Fruit fly (Drosophila melanogaster) whole organism, embryonic: Measurements from ENCODE around the gene Catsup.

Source experiments
- Aef1 ChIP-seq: fragments of 200-800 bp; sonication (Bioruptor generic); IDR thresholded peaks from 3 replicates; pipeline ENCODE4 v1.3.6; 2022; ENCODE audit warnings: missing biosample characterization, missing genetic modification characterization
- Antp ChIP-seq: fragments of 200-800 bp; sonication (Bioruptor generic); optimal IDR thresholded peaks from 3 replicates; lab custom pipeline; 2016; ENCODE audit warnings: missing biosample characterization, missing genetic modification characterization
- B-H2 ChIP-seq: fragments of 200-800 bp; sonication (Bioruptor generic); optimal IDR thresholded peaks from 2 replicates; lab custom pipeline; 2018; ENCODE audit warnings: missing biosample characterization, mild to moderate bottlenecking, missing genetic modification characterization
- Bdp1 ChIP-seq: fragments of 200-800 bp; sonication (Bioruptor generic); optimal IDR thresholded peaks from 3 replicates; lab custom pipeline; 2016; ENCODE audit warnings: missing biosample characterization, missing genetic modification characterization
- CG10366 ChIP-seq: fragments of 200-800 bp; sonication (Bioruptor generic); IDR thresholded peaks from 2 replicates; pipeline ENCODE4 v1.3.6; 2022; ENCODE audit warnings: missing biosample characterization, missing genetic modification characterization
- CG10565 ChIP-seq: fragments of 200-800 bp; sonication (Bioruptor generic); optimal IDR thresholded peaks from 3 replicates; lab custom pipeline; 2016; ENCODE audit warnings: missing biosample characterization, mild to moderate bottlenecking, missing genetic modification characterization
- CG10654 ChIP-seq: fragments of 200-800 bp; sonication (Bioruptor generic); optimal IDR thresholded peaks from 2 replicates; lab custom pipeline; 2016; ENCODE audit warnings: missing biosample characterization, missing genetic modification characterization
- CG11456 ChIP-seq: fragments of 200-800 bp; sonication (Bioruptor generic); IDR thresholded peaks from 3 replicates; pipeline ENCODE4 v1.3.6; 2022; ENCODE audit warnings: missing biosample characterization, missing genetic modification characterization
- CG12219 ChIP-seq: fragments of 200-800 bp; sonication (Bioruptor generic); optimal IDR thresholded peaks from 3 replicates; lab custom pipeline; 2018; ENCODE audit warnings: missing biosample characterization, mild to moderate bottlenecking, missing genetic modification characterization
- CG13894 ChIP-seq: fragments of 200-800 bp; sonication (Bioruptor generic); optimal IDR thresholded peaks from 3 replicates; lab custom pipeline; 2018; ENCODE audit warnings: missing biosample characterization, mild to moderate bottlenecking, missing genetic modification characterization, moderate library complexity
- CG14965 ChIP-seq: fragments of 200-800 bp; sonication (Bioruptor generic); optimal IDR thresholded peaks from 2 replicates; lab custom pipeline; 2016; ENCODE audit warnings: missing biosample characterization, missing genetic modification characterization, borderline replicate concordance
- CG15696 ChIP-seq: fragments of 200-800 bp; sonication (Bioruptor generic); optimal IDR thresholded peaks from 2 replicates; lab custom pipeline; 2019; ENCODE audit warnings: missing biosample characterization, mild to moderate bottlenecking, missing genetic modification characterization, moderate library complexity
- CG1602 ChIP-seq: fragments of 200-800 bp; sonication (Bioruptor generic); optimal IDR thresholded peaks from 3 replicates; lab custom pipeline; 2016; ENCODE audit warnings: missing biosample characterization, missing genetic modification characterization
- CG1832 ChIP-seq: fragments of 200-800 bp; sonication (Bioruptor generic); optimal IDR thresholded peaks from 2 replicates; lab custom pipeline; 2017; ENCODE audit warnings: missing biosample characterization, mild to moderate bottlenecking, missing genetic modification characterization, inconsistent platforms
- CG18476 ChIP-seq: fragments of 200-800 bp; sonication (Bioruptor generic); optimal IDR thresholded peaks from 2 replicates; lab custom pipeline; 2016; ENCODE audit warnings: missing biosample characterization, mild to moderate bottlenecking, missing genetic modification characterization
- CG2712 ChIP-seq: fragments of 200-800 bp; optimal IDR thresholded peaks from 3 replicates; lab custom pipeline; 2019; ENCODE audit warnings: missing biosample characterization, mild to moderate bottlenecking, missing genetic modification characterization, moderate library complexity
- CG3838 ChIP-seq: fragments of 200-800 bp; sonication (Bioruptor generic); optimal IDR thresholded peaks from 3 replicates; lab custom pipeline; 2016; ENCODE audit warnings: missing biosample characterization, missing genetic modification characterization
- CG4424 ChIP-seq: fragments of 200-800 bp; sonication (Bioruptor generic); optimal IDR thresholded peaks from 3 replicates; lab custom pipeline; 2016; ENCODE audit warnings: missing biosample characterization, missing genetic modification characterization
- CG4854 ChIP-seq: fragments of 200-800 bp; sonication (Bioruptor generic); optimal IDR thresholded peaks from 2 replicates; lab custom pipeline; 2016; ENCODE audit warnings: missing biosample characterization, missing genetic modification characterization, inconsistent platforms
- CG6175 ChIP-seq: fragments of 200-800 bp; sonication (Bioruptor generic); IDR thresholded peaks from 3 replicates; pipeline ENCODE4 v1.3.6; 2022; ENCODE audit warnings: missing biosample characterization, missing genetic modification characterization
- CG9437 ChIP-seq: fragments of 200-800 bp; sonication (Bioruptor generic); optimal IDR thresholded peaks from 2 replicates; lab custom pipeline; 2018; ENCODE audit warnings: missing biosample characterization, mild to moderate bottlenecking, missing genetic modification characterization
- CoRest ChIP-seq: fragments of 200-800 bp; sonication (Bioruptor generic); optimal IDR thresholded peaks from 3 replicates; lab custom pipeline; 2018; ENCODE audit warnings: missing biosample characterization, mild to moderate bottlenecking, missing genetic modification characterization, moderate library complexity
- Dek ChIP-seq: fragments of 200-800 bp; sonication (Bioruptor generic); optimal IDR thresholded peaks from 3 replicates; lab custom pipeline; 2019; ENCODE audit warnings: missing biosample characterization, mild to moderate bottlenecking, missing genetic modification characterization, moderate library complexity
- MBD-R2 ChIP-seq: fragments of 200-800 bp; sonication (Bioruptor generic); IDR thresholded peaks from 2 replicates; pipeline ENCODE4 v1.3.6; 2022; ENCODE audit warnings: missing biosample characterization, missing genetic modification characterization
- MESR4 ChIP-seq: fragments of 200-800 bp; sonication (Bioruptor generic); optimal IDR thresholded peaks from 2 replicates; lab custom pipeline; 2018; ENCODE audit warnings: missing biosample characterization, mild to moderate bottlenecking, missing genetic modification characterization, moderate library complexity
- Mad ChIP-seq: fragments of 200-800 bp; sonication (Bioruptor generic); optimal IDR thresholded peaks from 2 replicates; lab custom pipeline; 2016; ENCODE audit warnings: missing biosample characterization, missing genetic modification characterization
- Nf-YB ChIP-seq: fragments of 200-800 bp; sonication (Bioruptor generic); optimal IDR thresholded peaks from 3 replicates; lab custom pipeline; 2019; ENCODE audit warnings: missing biosample characterization, mild to moderate bottlenecking, missing genetic modification characterization, moderate library complexity
- Nf-YC ChIP-seq: fragments of 200-800 bp; optimal IDR thresholded peaks from 3 replicates; lab custom pipeline; 2019; ENCODE audit warnings: missing biosample characterization, mild to moderate bottlenecking, missing genetic modification characterization, moderate library complexity
- Pdp1 ChIP-seq, 2 experiments: fragments of 200-800 bp; sonication (Bioruptor generic); optimal IDR thresholded peaks; 3 replicates each; lab custom pipeline; 2016; ENCODE audit warnings: missing biosample characterization in 2 of 2, missing genetic modification characterization in 2 of 2, mild to moderate bottlenecking in 1 of 2, moderate library complexity in 1 of 2
- Scr ChIP-seq: fragments of 200-800 bp; sonication (Bioruptor generic); IDR thresholded peaks from 2 replicates; pipeline ENCODE4 v1.3.6; 2022; ENCODE audit warnings: missing biosample characterization, missing genetic modification characterization; ENCODE audit not compliant: partially characterized antibody
- Six4 ChIP-seq: fragments of 200-800 bp; sonication (Bioruptor generic); optimal IDR thresholded peaks from 2 replicates; lab custom pipeline; 2016; ENCODE audit warnings: missing biosample characterization, missing genetic modification characterization
- Usf ChIP-seq: fragments of 200-800 bp; sonication (Bioruptor generic); optimal IDR thresholded peaks from 2 replicates; lab custom pipeline; 2017; ENCODE audit warnings: missing genotype, missing biosample characterization, missing genetic modification characterization
- Xrp1 ChIP-seq: fragments of 200-800 bp; sonication (Bioruptor generic); IDR thresholded peaks from 2 replicates; pipeline ENCODE4 v1.3.6; 2022; ENCODE audit warnings: missing biosample characterization, missing genetic modification characterization
- ase ChIP-seq: fragments of 200-800 bp; sonication (Bioruptor generic); IDR thresholded peaks from 3 replicates; pipeline ENCODE4 v1.3.6; 2022; ENCODE audit warnings: missing biosample characterization, missing genetic modification characterization
- cas ChIP-seq: fragments of 200-800 bp; sonication (Bioruptor generic); IDR thresholded peaks from 2 replicates; pipeline ENCODE4 v1.3.6; 2022; ENCODE audit warnings: missing biosample characterization, missing genetic modification characterization
- crol ChIP-seq: fragments of 200-800 bp; sonication (Bioruptor generic); IDR thresholded peaks from 2 replicates; pipeline ENCODE4 v1.3.6; 2022; ENCODE audit warnings: missing biosample characterization, missing genetic modification characterization
- dmrt11E ChIP-seq: fragments of 200-800 bp; sonication (Bioruptor generic); optimal IDR thresholded peaks from 3 replicates; lab custom pipeline; 2018; ENCODE audit warnings: missing biosample characterization, mild to moderate bottlenecking, missing genetic modification characterization, moderate library complexity
- ems ChIP-seq: fragments of 200-800 bp; sonication (Bioruptor generic); optimal IDR thresholded peaks from 3 replicates; lab custom pipeline; 2016; ENCODE audit warnings: missing biosample characterization, missing genetic modification characterization
- en ChIP-seq: fragments of 200-800 bp; sonication (Bioruptor generic); optimal IDR thresholded peaks from 2 replicates; lab custom pipeline; 2016; ENCODE audit warnings: missing biosample characterization, missing genetic modification characterization
- fd102C ChIP-seq: fragments of 200-800 bp; sonication (Bioruptor generic); optimal IDR thresholded peaks from 2 replicates; lab custom pipeline; 2018; ENCODE audit warnings: missing biosample characterization, mild to moderate bottlenecking, missing genetic modification characterization, moderate library complexity
- gsb ChIP-seq: fragments of 200-800 bp; sonication (Bioruptor generic); IDR thresholded peaks from 2 replicates; pipeline ENCODE4 v1.3.6; 2022; ENCODE audit warnings: missing biosample characterization, missing genetic modification characterization
- jigr1 ChIP-seq: fragments of 200-800 bp; sonication (Bioruptor generic); IDR thresholded peaks from 3 replicates; pipeline ENCODE4 v1.3.6; 2022; ENCODE audit warnings: missing biosample characterization, missing genetic modification characterization
- p53 ChIP-seq: fragments of 200-800 bp; sonication (Bioruptor generic); optimal IDR thresholded peaks from 2 replicates; lab custom pipeline; 2016; ENCODE audit warnings: missing biosample characterization, missing genetic modification characterization
- pros ChIP-seq: fragments of 200-800 bp; sonication (Bioruptor generic); optimal IDR thresholded peaks from 3 replicates; lab custom pipeline; 2019; ENCODE audit warnings: missing biosample characterization, mild to moderate bottlenecking, missing genetic modification characterization, moderate library complexity
- schlank ChIP-seq: fragments of 200-800 bp; sonication (Bioruptor generic); optimal IDR thresholded peaks from 2 replicates; lab custom pipeline; 2018; ENCODE audit warnings: missing biosample characterization, mild to moderate bottlenecking, missing genetic modification characterization
- scrt ChIP-seq: fragments of 200-800 bp; sonication (Bioruptor generic); optimal IDR thresholded peaks from 2 replicates; lab custom pipeline; 2018; ENCODE audit warnings: missing biosample characterization, mild to moderate bottlenecking, missing genetic modification characterization, moderate library complexity
- shn ChIP-seq: fragments of 200-800 bp; sonication (Bioruptor generic); optimal IDR thresholded peaks from 3 replicates; lab custom pipeline; 2016; ENCODE audit warnings: missing biosample characterization, missing genetic modification characterization
- sim ChIP-seq: fragments of 200-800 bp; sonication (Bioruptor generic); IDR thresholded peaks from 2 replicates; pipeline ENCODE4 v1.3.6; 2022; ENCODE audit warnings: missing biosample characterization, missing genetic modification characterization
- sima ChIP-seq: fragments of 200-800 bp; sonication (Bioruptor generic); optimal IDR thresholded peaks from 2 replicates; lab custom pipeline; 2016; ENCODE audit warnings: missing biosample characterization, missing genetic modification characterization
- tap ChIP-seq: fragments of 200-800 bp; optimal IDR thresholded peaks from 3 replicates; lab custom pipeline; 2019; ENCODE audit warnings: missing biosample characterization, mild to moderate bottlenecking, missing genetic modification characterization, moderate library complexity
- vfl ChIP-seq: fragments of 200-800 bp; sonication (Bioruptor generic); optimal IDR thresholded peaks from 2 replicates; lab custom pipeline; 2016; ENCODE audit warnings: missing biosample characterization, missing genetic modification characterization

Catsup gene

DNA sequence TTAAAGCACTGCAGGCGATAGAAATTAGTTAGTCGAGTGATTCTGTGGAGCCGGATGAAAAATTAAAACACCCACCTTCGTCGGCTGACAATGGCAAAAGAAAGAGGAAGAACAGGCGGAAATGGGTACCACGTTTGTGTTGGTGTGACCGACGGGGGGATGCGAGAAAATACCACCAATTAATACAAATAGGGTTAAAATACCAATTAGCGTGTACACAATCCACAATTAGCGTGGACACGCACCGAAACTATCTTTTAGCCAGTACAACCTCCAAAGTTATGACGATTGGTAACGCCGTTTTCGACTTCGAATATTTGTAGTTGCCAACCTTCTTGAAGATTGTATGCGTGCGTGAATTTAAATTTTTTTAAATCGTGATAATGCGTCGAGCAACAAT lies 32.5 kb upstream of the Catsup start, which contains the start of gene RpL30 (continued):
- TF ChIP-seq fd102C (GFP tag; lab: Kevin White, UChicago) (peak; percentile 89), B-H2 (GFP tag; lab: Kevin White, UChicago) (peak; percentile 94), CG10366 (GFP tag; lab: Robert Waterston, UW) (peak; percentile 75), CG12219 (peak; percentile 91), Xrp1 (GFP tag; lab: Robert Waterston, UW) (peak; percentile 11), MESR4 (GFP tag; lab: Kevin White, UChicago) (peak; percentile 100), Mad (GFP tag; lab: Kevin White, UChicago) (peak; percentile 91), CG15696 (tag; lab: Kevin White, UChicago) (peak; percentile 59), CG1602 (GFP tag; lab: Kevin White, UChicago) (peak; percentile 65), Pdp1 (GFP tag; optimal IDR thresholded peaks at IDR 0.05; lab: Kevin White, UChicago) (peak; percentile 70 to 92), jigr1 (GFP tag; lab: Robert Waterston, UW) (no peak), vfl (peak; percentile 85), shn (GFP tag; lab: Kevin White, UChicago) (peak; percentile 87), tap (peak; percentile 77), scrt (GFP tag; lab: Kevin White, UChicago) (peak; percentile 92), Bdp1 (GFP tag; lab: Kevin White, UChicago) (peak; percentile 75), sima (GFP tag; lab: Kevin White, UChicago) (peak; percentile 64), Six4 (GFP tag; lab: Kevin White, UChicago) (peak; percentile 73), gsb (GFP tag; lab: Robert Waterston, UW) (peak; percentile 74), ase (GFP tag; lab: Robert Waterston, UW) (peak; percentile 84), CG4854 (peak; percentile 98), CG18476 (GFP tag; lab: Kevin White, UChicago) (peak; percentile 50), pros (peak; percentile 31), Nf-YC (tag; lab: Kevin White, UChicago) (peak; percentile 73), CG6175 (GFP tag; lab: Robert Waterston, UW) (peak; percentile 82; the same call in 2 of the 3 replicates), p53 (GFP tag; lab: Kevin White, UChicago) (peak; percentile 93), CG13894 (tag; lab: Kevin White, UChicago) (peak; percentile 92), Antp (peak; percentile 79), CG1832 (GFP tag; lab: Kevin White, UChicago) (no peak), CG9437 (GFP tag; lab: Kevin White, UChicago) (peak; percentile 67), cas (GFP tag; lab: Robert Waterston, UW) (peak; percentile 55; the same call in 1 of the 2 replicates), schlank (tag; lab: Kevin White, UChicago) (peak; percentile 92), en (GFP tag; lab: Kevin White, UChicago) (peak; percentile 84), CG10654 (GFP tag; lab: Kevin White, UChicago) (peak; percentile 80), CG10565 (GFP tag; lab: Kevin White, UChicago) (peak; percentile 35), CG11456 (GFP tag; lab: Robert Waterston, UW) (peak; percentile 93), CG14965 (peak; percentile 85), sim (GFP tag; lab: Robert Waterston, UW) (peak; percentile 75), Nf-YB (peak; percentile 80), CG4424 (GFP tag; lab: Kevin White, UChicago) (peak; percentile 83), ems (peak; percentile 88), MBD-R2 (peak; percentile 77), Scr (GFP tag; lab: Robert Waterston, UW) (peak; percentile 65), CoRest (tag; lab: Kevin White, UChicago) (peak; percentile 82), Dek (peak; percentile 87), CG3838 (GFP tag; lab: Kevin White, UChicago) (peak; percentile 64), Aef1 (GFP tag; lab: Robert Waterston, UW) (peak; percentile 60), Usf (GFP tag; lab: Kevin White, UChicago) (peak; percentile 80), CG2712 (peak; percentile 87), dmrt11E (tag; lab: Kevin White, UChicago) (peak; percentile 79), crol (GFP tag; lab: Robert Waterston, UW) (no peak)
